Worm (Caenorhabditis elegans) whole organism, young adult: ENCODE results near the gene irg-3.

Experiments
- F10E7.11 ChIP-seq: sonication (generic microtip); optimal IDR thresholded peaks from 2 replicates; lab custom pipeline; 2017; ENCODE audit warnings: mild to moderate bottlenecking, missing genetic modification characterization, moderate library complexity, missing compliant biosample characterization
- F23B12.7 ChIP-seq: sonication (generic microtip); optimal IDR thresholded peaks from 2 replicates; lab custom pipeline; 2017; ENCODE audit warnings: missing genetic modification characterization, mild to moderate bottlenecking, missing compliant biosample characterization, antibody characterized with exemption, moderate library complexity; ENCODE audit not compliant: insufficient read depth
- F39B2.1 ChIP-seq: fragments of 200-800 bp; sonication (Bioruptor generic); IDR thresholded peaks from 2 replicates; pipeline ENCODE4 v1.3.6; 2022; ENCODE audit warnings: missing genetic modification reagents, missing genetic modification characterization, missing compliant biosample characterization
- F49E8.2 ChIP-seq: sonication (generic microtip); optimal IDR thresholded peaks from 3 replicates; lab custom pipeline; 2017; ENCODE audit warnings: missing genetic modification characterization, mild to moderate bottlenecking, missing compliant biosample characterization, antibody characterized with exemption, moderate library complexity; ENCODE audit not compliant: insufficient read depth
- T07F8.4 ChIP-seq: sonication (generic microtip); optimal IDR thresholded peaks from 2 replicates; lab custom pipeline; 2016; ENCODE audit warnings: mild to moderate bottlenecking, missing genetic modification characterization, moderate library complexity, missing compliant biosample characterization
- ZK185.1 ChIP-seq: sonication (generic microtip); optimal IDR thresholded peaks from 2 replicates; lab custom pipeline; 2016; ENCODE audit warnings: mild to moderate bottlenecking, missing genetic modification characterization, missing compliant biosample characterization; ENCODE audit not compliant: poor library complexity, severe bottlenecking
- aptf-2 ChIP-seq: fragments of 200-800 bp; sonication (Bioruptor generic); conservative IDR thresholded peaks from 2 replicates; pipeline ENCODE4 v1.3.6; 2022; ENCODE audit warnings: missing genetic modification reagents, missing genetic modification characterization, missing compliant biosample characterization
- bed-1 ChIP-seq: fragments of 200-800 bp; sonication (Bioruptor generic); IDR thresholded peaks from 2 replicates; pipeline ENCODE4 v1.3.6; 2022; ENCODE audit warnings: missing genetic modification reagents, missing genetic modification characterization, missing compliant biosample characterization
- cebp-1 ChIP-seq, 2 experiments: fragments of 200-800 bp in 1 of 2; sonication (Bioruptor generic) in 1 of 2; sonication (generic microtip) in 1 of 2; IDR thresholded peaks in 1 of 2; optimal IDR thresholded peaks in 1 of 2; 2 replicates each; pipeline versions ENCODE4 v1.3.6 to Lab custom; 2017 to 2022; ENCODE audit warnings: missing compliant biosample characterization in 2 of 2, missing genetic modification characterization in 2 of 2, mild to moderate bottlenecking in 1 of 2, missing genetic modification reagents in 1 of 2, moderate library complexity in 1 of 2
- ceh-100 ChIP-seq: fragments of 200-800 bp; sonication (Bioruptor generic); IDR thresholded peaks from 2 replicates; pipeline ENCODE4 v1.3.6; 2022; ENCODE audit warnings: missing genetic modification reagents, missing genetic modification characterization, missing compliant biosample characterization
- dox-1 ChIP-seq: fragments of 200-800 bp; sonication (Bioruptor generic); IDR thresholded peaks from 2 replicates; pipeline ENCODE4 v1.3.6; 2022; ENCODE audit warnings: missing genetic modification reagents, missing genetic modification characterization, missing compliant biosample characterization
- dpl-1 ChIP-seq: fragments of 150-350 bp; optimal IDR thresholded peaks from 2 replicates; lab custom pipeline; 2014; ENCODE audit warnings: missing biosample characterization, missing genetic modification reagents, missing genetic modification characterization
- efl-1 ChIP-seq: fragments of 150-350 bp; optimal IDR thresholded peaks from 2 replicates; lab custom pipeline; 2014; ENCODE audit warnings: missing biosample characterization, missing genetic modification reagents, missing genetic modification characterization
- egl-18 ChIP-seq: fragments of 200-800 bp; sonication (Bioruptor generic); IDR thresholded peaks from 2 replicates; pipeline ENCODE4 v1.3.6; 2022; ENCODE audit warnings: missing genetic modification reagents, missing genetic modification characterization, missing compliant biosample characterization
- hlh-26 ChIP-seq: fragments of 200-800 bp; sonication (Bioruptor generic); conservative IDR thresholded peaks from 2 replicates; pipeline ENCODE4 v1.3.6; 2022; ENCODE audit warnings: missing genetic modification reagents, missing genetic modification characterization, missing compliant biosample characterization
- hmg-1.2 ChIP-seq: fragments of 200-800 bp; sonication (Bioruptor generic); IDR thresholded peaks from 2 replicates; pipeline ENCODE4 v1.3.6; 2022; ENCODE audit warnings: missing genetic modification reagents, missing genetic modification characterization, missing compliant biosample characterization
- hmg-20 ChIP-seq: fragments of 200-800 bp; sonication (Bioruptor generic); IDR thresholded peaks from 2 replicates; pipeline ENCODE4 v1.3.6; 2022; ENCODE audit warnings: missing genetic modification reagents, missing genetic modification characterization, missing compliant biosample characterization
- madf-6 ChIP-seq: fragments of 200-800 bp; sonication (Bioruptor generic); IDR thresholded peaks from 2 replicates; pipeline ENCODE4 v1.3.6; 2022; ENCODE audit warnings: missing genetic modification reagents, missing genetic modification characterization, missing compliant biosample characterization
- madf-8 ChIP-seq: fragments of 200-800 bp; sonication (Bioruptor generic); conservative IDR thresholded peaks from 2 replicates; pipeline ENCODE4 v1.3.6; 2022; ENCODE audit warnings: missing genetic modification reagents, missing genetic modification characterization, missing compliant biosample characterization
- mcd-1 ChIP-seq: fragments of 200-800 bp; sonication (Bioruptor generic); IDR thresholded peaks from 2 replicates; pipeline ENCODE4 v1.3.6; 2022; ENCODE audit warnings: missing genetic modification reagents, missing genetic modification characterization, missing compliant biosample characterization
- mxl-1 ChIP-seq: sonication (generic microtip); optimal IDR thresholded peaks from 2 replicates; lab custom pipeline; 2016; ENCODE audit warnings: missing genetic modification characterization, missing compliant biosample characterization
- nfya-2 ChIP-seq: fragments of 200-800 bp; sonication (Bioruptor generic); IDR thresholded peaks from 2 replicates; pipeline ENCODE4 v1.3.6; 2022; ENCODE audit warnings: missing genetic modification reagents, missing genetic modification characterization, missing compliant biosample characterization
- nhr-80 ChIP-seq: sonication (generic microtip); optimal IDR thresholded peaks from 2 replicates; lab custom pipeline; 2016; ENCODE audit warnings: missing genetic modification characterization, missing compliant biosample characterization
- rec-8 ChIP-seq, 2 experiments: sonication (generic microtip); optimal IDR thresholded peaks; 2 replicates each; lab custom pipeline; 2016; ENCODE audit warnings: mild to moderate bottlenecking in 2 of 2, missing genetic modification characterization in 2 of 2, missing genetic modification reagents in 2 of 2, missing genotype in 2 of 2, missing biosample characterization in 1 of 2, missing compliant biosample characterization in 1 of 2, moderate library complexity in 1 of 2
- repo-1 ChIP-seq: sonication (generic microtip); optimal IDR thresholded peaks from 2 replicates; lab custom pipeline; 2017; ENCODE audit warnings: mild to moderate bottlenecking, missing genetic modification characterization, missing compliant biosample characterization
- snpc-1.1 ChIP-seq: sonication (generic microtip); optimal IDR thresholded peaks from 2 replicates; lab custom pipeline; 2017; ENCODE audit warnings: missing genetic modification characterization, mild to moderate bottlenecking, missing compliant biosample characterization, antibody characterized with exemption, moderate library complexity, missing genotype, missing genetic modification reagents; ENCODE audit not compliant: insufficient read depth
- snpc-3.4 ChIP-seq: sonication (generic microtip); optimal IDR thresholded peaks from 2 replicates; lab custom pipeline; 2017; ENCODE audit warnings: missing genetic modification characterization, mild to moderate bottlenecking, missing compliant biosample characterization, antibody characterized with exemption, moderate library complexity, missing genotype, missing genetic modification reagents
- snpc-4 ChIP-seq, 5 experiments: fragments of 150-350 bp in 1 of 5; sonication (generic microtip) in 4 of 5; optimal IDR thresholded peaks; 2 replicates each; lab custom pipeline; 2014 to 2018; ENCODE audit warnings: missing genetic modification characterization in 5 of 5, missing biosample characterization in 3 of 5, antibody characterized with exemption in 2 of 5, mild to moderate bottlenecking in 2 of 5, missing compliant biosample characterization in 2 of 5, missing genotype in 2 of 5, moderate library complexity in 2 of 5, missing genetic modification reagents in 1 of 5
- xnd-1 ChIP-seq: sonication (generic microtip); optimal IDR thresholded peaks from 2 replicates; lab custom pipeline; 2016; ENCODE audit warnings: missing genotype, missing genetic modification reagents, missing genetic modification characterization, missing compliant biosample characterization
- zfh-2 ChIP-seq: fragments of 200-800 bp; sonication (Bioruptor generic); conservative IDR thresholded peaks from 2 replicates; pipeline ENCODE4 v1.3.6; 2022; ENCODE audit warnings: missing genetic modification reagents, missing genetic modification characterization, missing compliant biosample characterization
- ztf-25 ChIP-seq: fragments of 200-800 bp; sonication (Bioruptor generic); IDR thresholded peaks from 2 replicates; pipeline ENCODE4 v1.3.6; 2022; ENCODE audit warnings: missing genetic modification reagents, missing genetic modification characterization, missing compliant biosample characterization
- ztf-3 ChIP-seq: fragments of 200-800 bp; sonication (Bioruptor generic); optimal IDR thresholded peaks from 2 replicates; lab custom pipeline; 2018; ENCODE audit warnings: mild to moderate bottlenecking, missing genetic modification characterization, missing compliant biosample characterization

The irg-3 gene

DNA sequence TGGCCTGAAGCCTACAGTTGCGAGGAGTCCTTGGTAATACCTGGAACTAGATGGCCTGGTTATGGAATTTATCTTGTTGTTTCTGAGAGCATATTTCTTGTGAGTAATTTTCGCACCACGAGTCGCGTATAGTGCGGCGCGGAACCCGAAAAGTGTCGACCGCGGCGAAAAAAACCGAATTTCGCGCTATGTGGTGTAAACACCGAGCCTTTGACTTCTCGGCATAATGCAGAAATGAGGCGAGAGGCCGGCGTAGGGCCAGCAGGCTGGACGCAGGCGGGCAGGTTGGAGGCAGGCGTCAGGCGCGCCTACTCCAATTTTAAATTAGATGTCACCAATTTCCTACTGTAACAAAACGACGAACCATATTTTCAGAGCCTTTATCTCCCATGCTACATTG lies 16.7 kb upstream of the irg-3 start:
- TF ChIP-seq ceh-100 (GFP tag; lab: Robert Waterston, UW) (no peak), egl-18 (0 out of 2 replicates have a peak, but pooled peaks have one; percentile 27), hmg-1.2 (GFP tag; lab: Robert Waterston, UW) (peak; percentile 53), F39B2.1 (GFP tag; lab: Robert Waterston, UW) (no peak), snpc-1.1 (peak; percentile 32), snpc-4 (GFP tag; optimal IDR thresholded peaks at IDR 0.05; lab: Kevin White, UChicago) (no peak), snpc-4 (tag; optimal IDR thresholded peaks at IDR 0.05; lab: Kevin White, UChicago) (peak in 2 of 4 experiments; percentile 63 to 80), mcd-1 (GFP tag; lab: Robert Waterston, UW) (0 out of 2 replicates have a peak, but pooled peaks have one; percentile 14), zfh-2 (peak; percentile 79)
- TF ChIP-seq, all 124 proteins: peak for 6

ce11 chrV:2577603-2578002 lies 14.8 kb upstream of the irg-3 start, which contains the start of gene srt-4:
Gene srt-4, plus strand, starts transcription at chrV:2577903.
- TF ChIP-seq ZK185.1 (no peak), dox-1 (GFP tag; lab: Robert Waterston, UW) (no peak), ztf-25 (GFP tag; lab: Robert Waterston, UW) (no peak), repo-1 (tag; lab: Kevin White, UChicago) (no peak), F23B12.7 (no peak), rec-8 (tag; optimal IDR thresholded peaks at IDR 0.05; lab: Kevin White, UChicago) (no peak), aptf-2 (no peak), hlh-26 (no peak), nfya-2 (GFP tag; lab: Robert Waterston, UW) (no peak), xnd-1 (tag; lab: Kevin White, UChicago) (no peak), F49E8.2 (no peak), F10E7.11 (tag; lab: Kevin White, UChicago) (no peak)

DNA sequence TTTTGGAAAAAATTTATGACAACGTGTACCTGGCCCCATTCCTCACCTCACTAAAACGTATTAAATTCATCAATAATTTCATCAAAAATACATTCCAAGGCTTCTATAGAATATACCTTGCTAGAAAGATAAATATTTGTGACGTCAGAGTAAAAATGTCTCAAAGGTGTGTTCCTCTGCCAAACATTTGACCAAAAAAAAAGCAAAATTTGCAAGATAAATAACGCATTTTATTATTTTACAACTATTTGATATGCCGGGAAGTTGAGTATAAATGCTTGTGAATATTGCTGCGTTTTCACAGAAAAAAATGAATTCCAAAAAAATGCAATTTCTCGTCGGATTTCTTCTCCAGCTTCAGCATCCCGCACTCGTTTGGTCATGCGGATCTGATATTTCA lies 11.8 kb upstream of the irg-3 start, which contains the start of gene C29G2.3:
Gene C29G2.3, plus strand, starts transcription at position 301 of the 400 bp plus-strand sequence.
- no peak for TF ChIP-seq T07F8.4 (tag; lab: Kevin White, UChicago)
- TF ChIP-seq cebp-1 (GFP tag; IDR thresholded peaks at IDR 0.05; lab: Robert Waterston, UW) = no peak
- no peak for TF ChIP-seq cebp-1 (tag; optimal IDR thresholded peaks at IDR 0.05; lab: Kevin White, UChicago)
- TF ChIP-seq F49E8.2 = no peak
- TF ChIP-seq mxl-1 (tag; lab: Kevin White, UChicago) = no peak
- TF ChIP-seq hlh-26 = no peak
- no peak for TF ChIP-seq rec-8 (tag; optimal IDR thresholded peaks at IDR 0.05; lab: Kevin White, UChicago)
- TF ChIP-seq bed-1 (GFP tag; lab: Robert Waterston, UW) = no peak
- TF ChIP-seq, all 124 proteins: peak for 0

DNA sequence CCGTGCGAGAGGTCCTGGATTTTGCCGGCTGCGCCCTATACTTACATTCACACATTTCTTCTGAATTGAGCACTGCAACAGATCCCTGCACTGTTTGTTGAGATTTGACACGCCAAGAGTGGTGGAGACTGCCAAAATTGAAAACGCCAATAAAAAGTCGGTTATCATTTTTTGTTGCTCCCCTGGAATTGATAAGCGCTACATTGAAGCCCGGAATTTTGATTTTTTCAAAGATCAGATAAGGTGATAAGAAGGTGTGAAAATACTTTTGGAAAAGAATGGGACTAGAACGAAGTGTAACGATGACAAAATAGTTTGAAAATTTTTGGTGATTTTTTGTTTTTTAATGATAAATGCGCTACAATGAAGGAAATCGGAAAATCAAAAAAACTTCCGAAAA lies 6.7 kb upstream of the irg-3 start, which contains the start of gene C29G2.6:
Gene C29G2.6, minus strand, starts transcription at position 182 of the 400 bp plus-strand sequence.
- TF ChIP-seq nhr-80 (tag; lab: Kevin White, UChicago) (peak; percentile 42), hmg-20 (no peak)
- TF ChIP-seq, all 124 proteins: peak for 1

DNA sequence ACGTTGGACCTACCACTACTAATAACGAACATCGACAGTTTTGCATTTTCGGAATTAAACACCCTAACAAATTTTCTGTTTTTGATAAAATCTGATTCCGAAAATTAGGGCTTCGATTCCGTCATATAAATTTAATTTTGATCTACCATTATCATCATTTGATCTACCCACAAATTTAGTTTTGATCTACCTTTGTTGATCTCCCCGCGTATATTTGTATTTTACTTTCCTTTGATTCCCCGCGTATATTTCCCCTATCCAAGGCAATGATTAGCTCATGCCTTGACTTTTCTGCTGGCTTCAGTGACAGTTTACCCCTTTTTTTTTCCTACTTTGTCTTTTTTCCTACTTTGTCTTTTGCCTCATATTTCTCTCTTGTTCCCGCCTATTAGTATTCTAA lies 2.6 kb upstream of the irg-3 start:
- TF ChIP-seq dpl-1 (GFP tag; lab: Kevin White, UChicago) (peak; percentile 47), xnd-1 (tag; lab: Kevin White, UChicago) (peak; percentile 30), efl-1 (GFP tag; lab: Kevin White, UChicago) (peak; percentile 72), ztf-3 (no peak), snpc-3.4 (no peak), madf-6 (GFP tag; lab: Robert Waterston, UW) (peak; percentile 78), madf-8 (GFP tag; lab: Robert Waterston, UW) (peak; percentile 55)
